Worm (Caenorhabditis elegans): ENCODE data around the gene Y53F4B.21.

ce11 chrII:15076778-15077435 is 13.1 kb upstream of the Y53F4B.21 start, which contains the start of gene Y53F4B.19:
- TF ChIP-seq unc-39 (tag; optimal IDR thresholded peaks at IDR 0.05) = no peak
- no peak for TF ChIP-seq attf-4 (tag; optimal IDR thresholded peaks at IDR 0.05)
- TF ChIP-seq aly-2 (tag; optimal IDR thresholded peaks at IDR 0.05) = no peak
- TF ChIP-seq nhr-25 (tag; optimal IDR thresholded peaks at IDR 0.05; ENCODE audit: borderline replicate concordance, insufficient read depth) = no peak
- no peak for TF ChIP-seq daf-19 (GFP tag; conservative IDR thresholded peaks at IDR 0.05)
- no peak for TF ChIP-seq nhr-28 (tag; optimal IDR thresholded peaks at IDR 0.05)

All from whole organism, L4 larva.